Worm (Caenorhabditis elegans): Measurements from ENCODE around the gene Y32G9A.3.

The Y32G9A.3 gene

ce11 chrV:1892567-1893277 lies 18.5 kb upstream of the Y32G9A.3 start, which contains the start of gene zig-11:
Gene zig-11, minus strand, starts transcription at chrV:1892939.
- no peak for TF ChIP-seq elt-3 (tag; optimal IDR thresholded peaks at IDR 0.05)
- peak; percentile 85 for TF ChIP-seq lsy-2 (tag; optimal IDR thresholded peaks at IDR 0.05)
- TF ChIP-seq unc-39 (tag; optimal IDR thresholded peaks at IDR 0.05): no peak

ce11 chrV:1895483-1895882 lies 15.7 kb upstream of the Y32G9A.3 start, which contains the start of gene nphp-2:
Gene nphp-2, plus strand, starts transcription at chrV:1895783.
- TF ChIP-seq unc-62 (GFP tag; optimal IDR thresholded peaks at IDR 0.05): no peak
- TF ChIP-seq zip-8 (tag; optimal IDR thresholded peaks at IDR 0.05): no peak
- TF ChIP-seq bed-3 (GFP tag; optimal IDR thresholded peaks at IDR 0.05): no peak

- no peak for TF ChIP-seq blmp-1 (tag; optimal IDR thresholded peaks at IDR 0.05)
- TF ChIP-seq ces-1 (GFP tag; optimal IDR thresholded peaks at IDR 0.05): no peak
- TF ChIP-seq mep-1 (tag; optimal IDR thresholded peaks at IDR 0.05): no peak
- no peak for TF ChIP-seq ceh-83 (GFP tag; optimal IDR thresholded peaks at IDR 0.05)
- no peak for TF ChIP-seq nhr-2 (tag; optimal IDR thresholded peaks at IDR 0.05)
- TF ChIP-seq snpc-4 (tag; optimal IDR thresholded peaks at IDR 0.05): no peak
- TF ChIP-seq nhr-76 (tag; optimal IDR thresholded peaks at IDR 0.05): no peak
- no peak for TF ChIP-seq nhr-237 (tag; optimal IDR thresholded peaks at IDR 0.05)
- no peak for TF ChIP-seq elt-1 (tag; optimal IDR thresholded peaks at IDR 0.05; ENCODE audit: borderline replicate concordance, insufficient read depth)
- TF ChIP-seq tbx-8 (GFP tag; optimal IDR thresholded peaks at IDR 0.05): no peak
- no peak for TF ChIP-seq nhr-28 (tag; optimal IDR thresholded peaks at IDR 0.05)
- no peak for TF ChIP-seq elt-3 (tag; optimal IDR thresholded peaks at IDR 0.05)
- TF ChIP-seq mab-5 (tag; optimal IDR thresholded peaks at IDR 0.05): no peak
- TF ChIP-seq unc-120 (tag; optimal IDR thresholded peaks at IDR 0.05; ENCODE audit: poor library complexity, severe bottlenecking): no peak
- TF ChIP-seq zip-8 (tag; optimal IDR thresholded peaks at IDR 0.05): no peak
- no peak for TF ChIP-seq mls-2 (tag; optimal IDR thresholded peaks at IDR 0.05)
- no peak for TF ChIP-seq ceh-43 (GFP tag; optimal IDR thresholded peaks at IDR 0.05)
- no peak for TF ChIP-seq nhr-12 (tag; optimal IDR thresholded peaks at IDR 0.05)
Observed at ce11 chrV:1907350-1907749, 3.9 kb upstream of the Y32G9A.3 start, which contains the start of gene Y32G9A.5. Gene Y32G9A.5, plus strand, starts transcription at chrV:1907650.

DNA sequence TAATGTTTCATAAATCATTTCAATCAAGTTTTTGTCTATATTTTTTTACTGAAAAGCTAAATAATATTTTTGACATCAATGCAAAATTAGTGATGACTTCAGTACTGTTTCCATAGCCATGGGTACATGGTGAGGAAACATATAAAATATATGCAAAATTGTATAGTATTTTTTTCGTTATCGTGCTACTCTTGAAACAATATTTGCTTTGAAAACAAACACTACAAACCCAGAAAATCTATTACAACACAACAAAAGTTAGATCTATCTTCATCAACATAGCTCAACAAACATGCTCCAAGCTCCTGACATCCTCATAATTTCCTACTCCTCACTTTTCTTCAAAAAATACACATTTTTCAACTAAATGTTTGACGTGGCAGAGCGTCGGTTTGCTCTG lies 2.7 kb upstream of the Y32G9A.3 start, which contains the start of gene srp-3:
TSS of gene srp-3 (plus strand) at position 301 of the 400 bp plus-strand sequence.
- TF ChIP-seq unc-120 (tag; optimal IDR thresholded peaks at IDR 0.05; ENCODE audit: poor library complexity, severe bottlenecking) (no peak), nhr-28 (tag; optimal IDR thresholded peaks at IDR 0.05) (no peak), sem-2 (GFP tag; optimal IDR thresholded peaks at IDR 0.05) (no peak)

DNA sequence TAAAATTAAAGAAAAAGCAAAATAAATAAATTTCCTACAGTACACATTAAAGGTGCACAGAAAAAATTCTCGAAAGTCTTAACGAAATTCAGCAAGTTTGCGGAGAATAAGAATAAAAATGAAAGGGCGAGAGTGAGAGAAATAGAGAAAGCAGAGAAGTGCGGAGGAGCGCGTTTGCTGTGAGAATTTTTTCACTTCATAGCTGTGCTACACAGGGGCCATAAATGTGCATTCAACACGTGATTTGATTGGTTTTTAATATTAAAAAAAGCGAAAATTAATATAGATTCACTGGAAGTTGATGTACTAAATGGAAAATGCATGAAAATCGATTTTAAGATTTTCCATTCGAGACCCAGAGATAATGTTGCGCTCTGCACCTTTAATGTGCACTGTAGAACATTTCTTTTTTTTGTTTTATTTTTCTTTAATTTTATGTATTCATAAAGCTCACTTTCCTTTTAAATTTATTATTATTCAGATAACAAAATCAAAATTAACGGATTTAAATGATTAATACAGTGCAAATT lies 6.9 kb downstream of the Y32G9A.3 start, which contains the start of gene Y32G9A.2:
TSS of gene Y32G9A.2 (plus strand) at position 480 of the 530 bp plus-strand sequence.
- TF ChIP-seq ces-1 (GFP tag; optimal IDR thresholded peaks at IDR 0.05) (peak; percentile 11), sptf-1 (tag; optimal IDR thresholded peaks at IDR 0.05) (no peak), nhr-237 (tag; optimal IDR thresholded peaks at IDR 0.05) (no peak), unc-62 (GFP tag; optimal IDR thresholded peaks at IDR 0.05) (no peak), mep-1 (tag; optimal IDR thresholded peaks at IDR 0.05) (peak; percentile 25), blmp-1 (tag; optimal IDR thresholded peaks at IDR 0.05) (peak; percentile 22)

- TF ChIP-seq mls-2 (tag; optimal IDR thresholded peaks at IDR 0.05) (no peak), unc-62 (GFP tag; optimal IDR thresholded peaks at IDR 0.05) (no peak), ceh-43 (GFP tag; optimal IDR thresholded peaks at IDR 0.05) (no peak), pha-4 (tag; optimal IDR thresholded peaks at IDR 0.05) (no peak), cnd-1 (tag; optimal IDR thresholded peaks at IDR 0.05) (no peak), blmp-1 (tag; optimal IDR thresholded peaks at IDR 0.05) (no peak), tbx-8 (GFP tag; optimal IDR thresholded peaks at IDR 0.05) (no peak), M03D4.4 (tag; optimal IDR thresholded peaks at IDR 0.05) (no peak), mep-1 (tag; optimal IDR thresholded peaks at IDR 0.05) (no peak), hlh-1 (tag; optimal IDR thresholded peaks at IDR 0.05) (no peak), unc-39 (tag; optimal IDR thresholded peaks at IDR 0.05) (no peak), elt-1 (tag; optimal IDR thresholded peaks at IDR 0.05; ENCODE audit: borderline replicate concordance, insufficient read depth) (no peak), mab-5 (tag; optimal IDR thresholded peaks at IDR 0.05) (no peak), lin-13 (tag; optimal IDR thresholded peaks at IDR 0.05) (no peak), nhr-237 (tag; optimal IDR thresholded peaks at IDR 0.05) (no peak), drap-1 (GFP tag; optimal IDR thresholded peaks at IDR 0.05) (no peak), ham-2 (GFP tag; optimal IDR thresholded peaks at IDR 0.05) (no peak), lin-32 (GFP tag; optimal IDR thresholded peaks at IDR 0.05) (no peak), ztf-11 (tag; optimal IDR thresholded peaks at IDR 0.05) (no peak), lsy-2 (tag; optimal IDR thresholded peaks at IDR 0.05) (no peak)
Observed at ce11 chrV:1920105-1920504, 8.9 kb downstream of the Y32G9A.3 start, which contains the start of gene Y32G9A.12. Gene Y32G9A.12, minus strand, starts transcription at chrV:1920205.

All from whole organism, mixed stage, embryonic.